Fruit fly (Drosophila melanogaster): ENCODE data around the gene CG33124.

dm6 chr2L:2252745-2253144, 43.8 kb upstream of the CG33124 start, which contains the start of gene CG17234:
- TF ChIP-seq pan (optimal IDR thresholded peaks at IDR 0.05) (no peak), usp (GFP tag; optimal IDR thresholded peaks at IDR 0.05) (no peak), Dll (optimal IDR thresholded peaks at IDR 0.05) (no peak)

All from whole organism.